Worm (Caenorhabditis elegans): ENCODE results near the gene C23H5.11.

C23H5.11 gene

DNA sequence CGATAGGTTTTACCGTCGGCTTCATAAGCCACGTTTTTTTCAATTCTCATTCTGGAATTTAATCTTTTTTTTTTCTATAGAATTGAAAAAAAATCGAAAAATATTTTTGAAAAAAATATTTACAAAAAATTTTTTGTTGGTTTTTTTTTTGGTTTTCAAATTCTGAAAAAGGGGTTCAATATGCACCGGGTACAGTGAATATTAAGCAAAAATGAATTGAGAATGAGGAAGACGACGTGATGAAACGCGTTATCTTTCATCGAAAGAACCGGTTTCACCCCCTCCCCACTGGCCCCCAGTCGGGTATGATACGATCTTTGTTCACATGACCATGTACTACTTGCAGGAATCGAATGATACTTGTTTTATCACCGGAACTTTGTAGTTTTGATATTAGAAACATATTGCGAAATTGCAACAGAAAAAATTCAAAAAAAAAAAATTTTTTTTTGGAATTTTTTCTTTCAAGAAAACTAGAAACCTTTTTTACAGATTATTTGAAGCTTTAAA, 49.6 kb upstream of the C23H5.11 start, which contains the start of gene C54E4.5 (continued):
- TF ChIP-seq egl-27 (tag; optimal IDR thresholded peaks at IDR 0.05) (no peak), pag-3 (tag; optimal IDR thresholded peaks at IDR 0.05; ENCODE audit: borderline replicate concordance, insufficient read depth) (no peak), elt-2 (tag; optimal IDR thresholded peaks at IDR 0.05) (no peak), grh-1 (GFP tag; IDR thresholded peaks at IDR 0.05) (peak; percentile 96), nhr-20 (tag; optimal IDR thresholded peaks at IDR 0.05) (peak; percentile 70), nhr-28 (tag; optimal IDR thresholded peaks at IDR 0.05) (no peak), mef-2 (tag; optimal IDR thresholded peaks at IDR 0.05) (no peak), mdl-1 (tag; optimal IDR thresholded peaks at IDR 0.05) (peak in 1 of 2 experiments; percentile 50), skn-1 (tag; optimal IDR thresholded peaks at IDR 0.05) (peak; percentile 14), lir-3 (tag; optimal IDR thresholded peaks at IDR 0.05; ENCODE audit: poor library complexity) (no peak), sup-37 (GFP tag; optimal IDR thresholded peaks at IDR 0.05) (no peak), nhr-76 (tag; optimal IDR thresholded peaks at IDR 0.05) (no peak), nhr-71 (tag; optimal IDR thresholded peaks at IDR 0.05) (peak; percentile 44), vab-15 (tag; optimal IDR thresholded peaks at IDR 0.05) (no peak), ets-5 (GFP tag; IDR thresholded peaks at IDR 0.05) (no peak), ceh-88 (GFP tag; IDR thresholded peaks at IDR 0.05) (no peak), aly-2 (tag; optimal IDR thresholded peaks at IDR 0.05) (no peak), egl-13 (tag; optimal IDR thresholded peaks at IDR 0.05) (no peak), ztf-4 (tag; optimal IDR thresholded peaks at IDR 0.05) (no peak), ceh-82 (tag; optimal IDR thresholded peaks at IDR 0.05) (no peak), nhr-237 (tag; optimal IDR thresholded peaks at IDR 0.05) (no peak), snu-23 (GFP tag; optimal IDR thresholded peaks at IDR 0.05) (peak; percentile 64), zag-1 (tag; optimal IDR thresholded peaks at IDR 0.05) (no peak), Y116A8C.19 (tag; optimal IDR thresholded peaks at IDR 0.05; ENCODE audit: borderline replicate concordance) (no peak), nhr-77 (tag; optimal IDR thresholded peaks at IDR 0.05) (no peak), snpc-4 (tag; optimal IDR thresholded peaks at IDR 0.05) (no peak), F16B12.6 (tag; optimal IDR thresholded peaks at IDR 0.05) (no peak), lin-35 (GFP tag; optimal IDR thresholded peaks at IDR 0.05) (peak in 1 of 2 experiments; percentile 46), fkh-10 (GFP tag; optimal IDR thresholded peaks at IDR 0.05) (no peak), lin-14 (GFP tag; optimal IDR thresholded peaks at IDR 0.05) (no peak), dpl-1 (GFP tag; optimal IDR thresholded peaks at IDR 0.05) (peak in 1 of 3 experiments; percentile 18), tlp-1 (tag; optimal IDR thresholded peaks at IDR 0.05) (no peak), efl-1 (optimal IDR thresholded peaks at IDR 0.05) (no peak), efl-1 (GFP tag; optimal IDR thresholded peaks at IDR 0.05 in 1 of 2) (no peak), C16A3.4 (tag; optimal IDR thresholded peaks at IDR 0.05) (no peak), unc-130 (tag; optimal IDR thresholded peaks at IDR 0.05) (no peak), efl-3 (GFP tag; optimal IDR thresholded peaks at IDR 0.05) (no peak), jun-1 (tag; optimal IDR thresholded peaks at IDR 0.05) (no peak), sptf-1 (tag; optimal IDR thresholded peaks at IDR 0.05) (no peak), fkh-8 (tag; optimal IDR thresholded peaks at IDR 0.05) (no peak), tbx-2 (tag; optimal IDR thresholded peaks at IDR 0.05) (peak; percentile 35), unc-86 (tag; optimal IDR thresholded peaks at IDR 0.05) (no peak), lin-39 (tag; optimal IDR thresholded peaks at IDR 0.05) (no peak), lin-15B (tag; optimal IDR thresholded peaks at IDR 0.05) (no peak), ama-1 (optimal IDR thresholded peaks at IDR 0.05) (no peak)

DNA sequence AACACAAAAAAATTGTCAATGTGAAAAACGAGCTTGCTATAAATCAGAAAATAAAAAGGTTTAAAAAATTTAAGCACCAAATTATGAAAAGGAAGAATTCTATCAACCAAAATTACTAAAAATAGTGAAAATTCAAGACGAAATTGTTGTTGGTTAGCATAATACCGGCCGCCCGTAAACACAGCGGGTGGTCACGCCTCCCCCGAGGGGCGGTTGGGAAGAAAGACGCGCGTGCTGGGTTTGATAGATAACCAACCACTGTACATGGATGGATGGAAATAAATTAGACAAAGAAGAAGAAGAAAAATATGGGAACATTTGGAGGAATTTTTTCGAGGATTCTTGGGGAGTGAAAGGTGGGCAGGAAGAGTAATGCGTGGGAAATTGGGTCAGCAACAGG, 42.6 kb upstream of the C23H5.11 start:
- TF ChIP-seq efl-1 (optimal IDR thresholded peaks at IDR 0.05) (no peak), efl-1 (GFP tag; optimal IDR thresholded peaks at IDR 0.05 in 1 of 2) (peak in 1 of 2 experiments; percentile 39), pax-3 (tag; optimal IDR thresholded peaks at IDR 0.05) (no peak), nhr-85 (tag) (peak; percentile 71), blmp-1 (tag; optimal IDR thresholded peaks at IDR 0.05) (peak; percentile 35)

Measured in whole organism, L1 larva.